Worm (Caenorhabditis elegans) whole organism, early embryonic: Measurements from ENCODE around the gene bus-1.

ENCODE experiments used
- B0310.2 ChIP-seq: sonication (generic microtip); optimal IDR thresholded peaks from 2 replicates; lab custom pipeline; 2016; ENCODE audit warnings: mild to moderate bottlenecking, missing genetic modification characterization, missing compliant biosample characterization
- F13C5.2 ChIP-seq: sonication (generic microtip); optimal IDR thresholded peaks from 2 replicates; lab custom pipeline; 2017; ENCODE audit warnings: mild to moderate bottlenecking, missing genetic modification characterization, inconsistent platforms, missing compliant biosample characterization
- aly-1 ChIP-seq: sonication (generic microtip); optimal IDR thresholded peaks from 2 replicates; lab custom pipeline; 2016; ENCODE audit warnings: missing genetic modification characterization, missing compliant biosample characterization
- ama-1 ChIP-seq: fragments of 150-350 bp; optimal IDR thresholded peaks from 2 replicates; lab custom pipeline; 2014
- ceh-13 ChIP-seq: fragments of 200-800 bp; sonication (Bioruptor generic); optimal IDR thresholded peaks from 2 replicates; lab custom pipeline; 2018; ENCODE audit warnings: mild to moderate bottlenecking, missing genetic modification characterization, missing compliant biosample characterization
- ceh-36 ChIP-seq: sonication (generic microtip); optimal IDR thresholded peaks from 2 replicates; lab custom pipeline; 2016; ENCODE audit warnings: missing genetic modification characterization, inconsistent platforms, missing compliant biosample characterization
- ets-7 ChIP-seq: sonication (generic microtip); optimal IDR thresholded peaks from 2 replicates; lab custom pipeline; 2016; ENCODE audit warnings: missing genotype, missing genetic modification characterization, missing compliant biosample characterization
- flt-1 ChIP-seq: fragments of 200-800 bp; sonication (Bioruptor generic); IDR thresholded peaks from 2 replicates; pipeline ENCODE4 v1.3.6; 2022; ENCODE audit warnings: missing genetic modification characterization, missing compliant biosample characterization
- hmbx-1 ChIP-seq: sonication (generic microtip); optimal IDR thresholded peaks from 2 replicates; lab custom pipeline; 2016; ENCODE audit warnings: mild to moderate bottlenecking, missing genetic modification characterization, missing compliant biosample characterization
- hnd-1 ChIP-seq: sonication (generic microtip); optimal IDR thresholded peaks from 2 replicates; lab custom pipeline; 2016; ENCODE audit warnings: missing genetic modification characterization, missing compliant biosample characterization
- pes-1 ChIP-seq: fragments of 200-800 bp; sonication (Bioruptor generic); IDR thresholded peaks from 2 replicates; pipeline ENCODE4 v1.3.6; 2022; ENCODE audit warnings: missing genetic modification reagents, missing genetic modification characterization, missing compliant biosample characterization
- scrt-1 ChIP-seq: fragments of 200-800 bp; sonication (Bioruptor generic); IDR thresholded peaks from 2 replicates; pipeline ENCODE4 v1.3.6; 2022; ENCODE audit warnings: missing genetic modification characterization, missing compliant biosample characterization
- tbx-11 ChIP-seq: fragments of 200-800 bp; sonication (Bioruptor generic); IDR thresholded peaks from 2 replicates; pipeline ENCODE4 v1.3.6; 2022; ENCODE audit warnings: missing genetic modification characterization, missing compliant biosample characterization
- tbx-37 ChIP-seq: fragments of 200-800 bp; sonication (Bioruptor generic); conservative IDR thresholded peaks from 2 replicates; pipeline ENCODE4 v1.3.6; 2022; ENCODE audit warnings: missing genetic modification reagents, missing genetic modification characterization, missing compliant biosample characterization

ce11 chrV:9058627-9059026 is 34.0 kb upstream of the bus-1 start, which contains the start of gene C25E10.11:
- TF ChIP-seq ama-1: no peak
- no peak for TF ChIP-seq B0310.2 (tag; lab: Kevin White, UChicago)
- no peak for TF ChIP-seq ceh-13
- TF ChIP-seq tbx-11 (GFP tag; lab: Robert Waterston, UW): no peak
- TF ChIP-seq hmbx-1 (tag; lab: Kevin White, UChicago): no peak
- no peak for TF ChIP-seq pes-1 (GFP tag; lab: Robert Waterston, UW)
- TF ChIP-seq ceh-36: no peak
- no peak for TF ChIP-seq ets-7 (tag; lab: Kevin White, UChicago)
- no peak for TF ChIP-seq scrt-1
- no peak for TF ChIP-seq hnd-1 (tag; lab: Kevin White, UChicago)
- no peak for TF ChIP-seq tbx-37
- no peak for TF ChIP-seq flt-1 (GFP tag; lab: Robert Waterston, UW)
- TF ChIP-seq aly-1 (tag; lab: Kevin White, UChicago): no peak
- TF ChIP-seq F13C5.2 (tag; lab: Kevin White, UChicago): no peak
